Worm (Caenorhabditis elegans): ENCODE data around the gene ZK813.5.

ce11 chrX:3439823-3440222 is 11.2 kb downstream of the ZK813.5 start:
- no peak for TF ChIP-seq lin-13 (GFP tag; optimal IDR thresholded peaks at IDR 0.05)
- no peak for TF ChIP-seq unc-62 (GFP tag; optimal IDR thresholded peaks at IDR 0.05 in 1 of 2)
- TF ChIP-seq unc-62 (tag; optimal IDR thresholded peaks at IDR 0.05): no peak
- TF ChIP-seq sdz-12 (GFP tag; optimal IDR thresholded peaks at IDR 0.05): no peak
- TF ChIP-seq fkh-10 (GFP tag; optimal IDR thresholded peaks at IDR 0.05): no peak
- TF ChIP-seq mdl-1 (tag; optimal IDR thresholded peaks at IDR 0.05): no peak
- TF ChIP-seq F49E8.2 (tag; optimal IDR thresholded peaks at IDR 0.05; ENCODE audit: borderline replicate concordance): no peak
- no peak for TF ChIP-seq mep-1 (tag; optimal IDR thresholded peaks at IDR 0.05)
- no peak for TF ChIP-seq F44E2.7 (GFP tag; IDR thresholded peaks at IDR 0.05)

Data from whole organism, L4 larva.